Fruit fly (Drosophila melanogaster): ENCODE measurements around the gene CG2617.
A peak's percentile ranks its signal among the peaks of the same experiment; 100 is the strongest.

Gene CG2617

DNA sequence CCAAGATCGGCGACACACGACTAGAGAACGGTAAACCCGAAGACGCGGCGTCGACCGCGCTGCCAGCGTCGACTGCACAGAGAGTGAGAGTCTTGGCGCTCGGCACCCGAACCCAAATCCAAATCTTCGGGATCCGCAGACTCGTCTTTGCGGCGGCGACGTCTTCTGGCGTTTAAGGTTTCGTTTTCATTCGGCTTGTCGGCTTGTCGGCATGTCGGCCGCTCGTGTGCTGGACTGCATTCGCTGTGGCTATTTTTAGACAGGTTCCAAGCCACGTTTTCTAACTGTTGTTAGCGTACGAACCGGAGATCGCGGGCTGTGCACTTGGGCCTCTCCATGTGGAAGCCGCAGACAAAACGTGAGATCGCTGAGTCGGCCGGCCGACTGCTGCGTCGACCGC, 33.9 kb downstream of the CG2617 start:
- TF ChIP-seq Dfd (GFP tag; optimal IDR thresholded peaks at IDR 0.05) (no peak), dsf (GFP tag; optimal IDR thresholded peaks at IDR 0.05; ENCODE audit: borderline replicate concordance) (no peak), Mio (GFP tag; optimal IDR thresholded peaks at IDR 0.05) (no peak), Abd-B (GFP tag; optimal IDR thresholded peaks at IDR 0.05) (no peak), rgr (GFP tag; optimal IDR thresholded peaks at IDR 0.05) (peak; percentile 22), fru (GFP tag; optimal IDR thresholded peaks at IDR 0.05) (peak; percentile 9), h (GFP tag; optimal IDR thresholded peaks at IDR 0.05) (peak; percentile 61), Rel (GFP tag; optimal IDR thresholded peaks at IDR 0.05) (peak; percentile 43), Rel (tag; optimal IDR thresholded peaks at IDR 0.05) (no peak), GATAd (GFP tag; optimal IDR thresholded peaks at IDR 0.05) (no peak), brk (GFP tag; optimal IDR thresholded peaks at IDR 0.05) (peak; percentile 19), CrebA (GFP tag; optimal IDR thresholded peaks at IDR 0.05; ENCODE audit: borderline replicate concordance) (peak; percentile 49), br (GFP tag; optimal IDR thresholded peaks at IDR 0.05) (peak; percentile 30), tai (GFP tag; optimal IDR thresholded peaks at IDR 0.05) (no peak)

DNA sequence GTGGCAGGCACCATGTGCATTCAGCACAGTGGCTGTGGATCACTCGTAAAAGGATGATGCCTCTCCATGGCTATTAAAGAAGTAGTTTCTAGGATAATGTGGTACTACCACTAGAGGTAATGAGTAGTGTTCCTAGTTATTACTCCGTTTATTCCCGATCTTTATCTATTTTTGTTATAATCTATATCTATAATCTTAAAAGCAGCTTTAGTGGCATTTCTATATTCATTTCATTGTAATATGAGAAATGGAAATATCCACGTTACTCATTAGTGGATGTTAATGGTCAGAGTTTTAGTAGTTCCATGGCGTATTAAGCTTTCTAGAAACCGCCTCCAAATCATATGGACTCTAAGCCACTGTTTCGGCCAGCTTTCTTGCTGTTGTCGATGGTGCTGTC, 34.5 kb downstream of the CG2617 start:
- TF ChIP-seq usp (GFP tag; optimal IDR thresholded peaks at IDR 0.05): no peak
- TF ChIP-seq Abd-B (GFP tag; optimal IDR thresholded peaks at IDR 0.05): no peak
- TF ChIP-seq Dif (GFP tag; optimal IDR thresholded peaks at IDR 0.05; ENCODE audit: partially characterized antibody): no peak

dm6 chr2L:20720011-20720410, 37.8 kb downstream of the CG2617 start:
- no peak for TF ChIP-seq dsf (GFP tag; optimal IDR thresholded peaks at IDR 0.05; ENCODE audit: borderline replicate concordance)
- no peak for TF ChIP-seq jim (GFP tag; optimal IDR thresholded peaks at IDR 0.05)
- no peak for TF ChIP-seq tai (GFP tag; optimal IDR thresholded peaks at IDR 0.05)
- no peak for TF ChIP-seq h (GFP tag; optimal IDR thresholded peaks at IDR 0.05)
- TF ChIP-seq dmrt93B (GFP tag; optimal IDR thresholded peaks at IDR 0.05): no peak
- no peak for TF ChIP-seq HLH106 (tag; optimal IDR thresholded peaks at IDR 0.05)
- TF ChIP-seq sage (GFP tag; optimal IDR thresholded peaks at IDR 0.05): no peak
- TF ChIP-seq CG9705 (GFP tag; optimal IDR thresholded peaks at IDR 0.05): no peak
- no peak for TF ChIP-seq Dfd (GFP tag; optimal IDR thresholded peaks at IDR 0.05)
- TF ChIP-seq psq (GFP tag; optimal IDR thresholded peaks at IDR 0.05): no peak
- TF ChIP-seq Myc (optimal IDR thresholded peaks at IDR 0.05): no peak
- no peak for TF ChIP-seq CG32264 (GFP tag; optimal IDR thresholded peaks at IDR 0.05)
- TF ChIP-seq OdsH (GFP tag; optimal IDR thresholded peaks at IDR 0.05): no peak
- TF ChIP-seq Hr83 (GFP tag; optimal IDR thresholded peaks at IDR 0.05; ENCODE audit: poor library complexity, severe bottlenecking): no peak

DNA sequence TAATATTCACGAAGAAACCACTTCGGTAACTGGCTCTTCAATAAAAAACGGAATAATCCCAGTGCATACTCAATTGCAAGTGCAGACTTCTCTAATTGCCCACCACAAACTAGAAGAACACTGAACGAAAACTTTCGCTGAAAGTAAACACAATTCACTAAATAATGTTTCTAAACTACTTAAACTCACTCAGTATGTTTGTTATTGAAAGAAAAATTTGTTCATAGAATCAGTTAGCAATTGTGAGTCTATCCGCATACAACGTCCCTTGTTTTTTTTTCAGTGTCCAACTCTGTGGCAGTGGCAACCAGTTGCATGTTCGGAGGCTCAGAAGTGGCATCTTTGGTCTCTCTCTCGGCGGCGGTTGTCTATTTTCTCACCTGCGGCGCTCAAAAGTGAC, 39.3 kb downstream of the CG2617 start:
- TF ChIP-seq tai (GFP tag; optimal IDR thresholded peaks at IDR 0.05) (no peak), Dif (GFP tag; optimal IDR thresholded peaks at IDR 0.05; ENCODE audit: partially characterized antibody) (no peak), OdsH (GFP tag; optimal IDR thresholded peaks at IDR 0.05) (no peak), Jra (GFP tag; optimal IDR thresholded peaks at IDR 0.05) (no peak), CG9705 (GFP tag; optimal IDR thresholded peaks at IDR 0.05) (no peak), dl (GFP tag; optimal IDR thresholded peaks at IDR 0.05; ENCODE audit: insufficient read depth in 1 of 2, partially characterized antibody in 2 of 2) (no peak), ey (GFP tag; optimal IDR thresholded peaks at IDR 0.05) (no peak), HLH106 (tag; optimal IDR thresholded peaks at IDR 0.05) (no peak), dmrt93B (GFP tag; optimal IDR thresholded peaks at IDR 0.05) (no peak)

dm6 chr2L:20724024-20724423, 41.9 kb downstream of the CG2617 start:
- no peak for TF ChIP-seq foxo (GFP tag; optimal IDR thresholded peaks at IDR 0.05)
- TF ChIP-seq dsf (GFP tag; optimal IDR thresholded peaks at IDR 0.05; ENCODE audit: borderline replicate concordance): no peak
- no peak for TF ChIP-seq rgr (GFP tag; optimal IDR thresholded peaks at IDR 0.05)

- TF ChIP-seq CrebA (GFP tag; optimal IDR thresholded peaks at IDR 0.05; ENCODE audit: borderline replicate concordance) (no peak), Jra (GFP tag; optimal IDR thresholded peaks at IDR 0.05) (no peak), sage (GFP tag; optimal IDR thresholded peaks at IDR 0.05) (no peak), CG32264 (GFP tag; optimal IDR thresholded peaks at IDR 0.05) (no peak), ey (GFP tag; optimal IDR thresholded peaks at IDR 0.05) (no peak), Dif (GFP tag; optimal IDR thresholded peaks at IDR 0.05; ENCODE audit: partially characterized antibody) (no peak), Hr83 (GFP tag; optimal IDR thresholded peaks at IDR 0.05; ENCODE audit: poor library complexity, severe bottlenecking) (no peak), Sp1 (GFP tag; optimal IDR thresholded peaks at IDR 0.05) (no peak), fru (GFP tag; optimal IDR thresholded peaks at IDR 0.05) (no peak), GATAd (GFP tag; optimal IDR thresholded peaks at IDR 0.05) (no peak), h (GFP tag; optimal IDR thresholded peaks at IDR 0.05) (no peak), foxo (GFP tag; optimal IDR thresholded peaks at IDR 0.05) (no peak), CG9705 (GFP tag; optimal IDR thresholded peaks at IDR 0.05) (no peak), brk (GFP tag; optimal IDR thresholded peaks at IDR 0.05) (no peak)
Observed at dm6 chr2L:20726451-20726850, 44.3 kb downstream of the CG2617 start, which contains the start of gene CG9316. TSS of gene CG9316 (minus strand) at chr2L:20726551.
